Fruit fly (Drosophila melanogaster) whole organism, pupa: ENCODE results near the gene Or67d.

ENCODE experiments used
- CG10348 ChIP-seq: fragments of 200-800 bp; sonication (Bioruptor generic); IDR thresholded peaks from 2 replicates; pipeline ENCODE4 v1.3.6; 2022; ENCODE audit warnings: missing biosample characterization, missing genetic modification characterization
- CG13204 ChIP-seq: fragments of 200-800 bp; sonication (Bioruptor generic); optimal IDR thresholded peaks from 2 replicates; lab custom pipeline; 2018; ENCODE audit warnings: missing biosample characterization, mild to moderate bottlenecking, missing genetic modification characterization, moderate library complexity
- CG14655 ChIP-seq: fragments of 200-800 bp; sonication (Bioruptor generic); optimal IDR thresholded peaks from 3 replicates; lab custom pipeline; 2017; ENCODE audit warnings: mild to moderate bottlenecking, missing biosample characterization, missing genetic modification reagents, missing genetic modification characterization
- CG32121 ChIP-seq: fragments of 200-800 bp; sonication (Bioruptor generic); IDR thresholded peaks from 2 replicates; pipeline ENCODE4 v1.3.6; 2022; ENCODE audit warnings: missing biosample characterization, missing genetic modification characterization
- CG9948 ChIP-seq: fragments of 200-800 bp; sonication (Bioruptor generic); optimal IDR thresholded peaks from 2 replicates; lab custom pipeline; 2018; ENCODE audit warnings: missing biosample characterization, mild to moderate bottlenecking, missing genetic modification characterization, moderate library complexity
- D1 ChIP-seq: fragments of 200-800 bp; sonication (Bioruptor generic); optimal IDR thresholded peaks from 2 replicates; lab custom pipeline; 2018; ENCODE audit warnings: missing biosample characterization, mild to moderate bottlenecking, missing genetic modification characterization, moderate library complexity
- EcR ChIP-seq: fragments of 200-800 bp; sonication (Bioruptor generic); optimal IDR thresholded peaks from 3 replicates; lab custom pipeline; 2019; ENCODE audit warnings: missing biosample characterization, missing genetic modification characterization, mild to moderate bottlenecking, moderate library complexity, missing genetic modification reagents
- Ets98B ChIP-seq: fragments of 200-800 bp; sonication (Bioruptor generic); IDR thresholded peaks from 2 replicates; pipeline ENCODE4 v1.3.6; 2022; ENCODE audit warnings: missing biosample characterization, missing genetic modification characterization
- Pif1A ChIP-seq: fragments of 200-800 bp; sonication (Bioruptor generic); optimal IDR thresholded peaks from 3 replicates; lab custom pipeline; 2016; ENCODE audit warnings: missing biosample characterization, missing genetic modification characterization
- Pif1B ChIP-seq: fragments of 200-800 bp; sonication (Bioruptor generic); optimal IDR thresholded peaks from 3 replicates; lab custom pipeline; 2016; ENCODE audit warnings: missing biosample characterization, missing genetic modification characterization
- Snoo ChIP-seq: fragments of 200-800 bp; sonication (Bioruptor generic); optimal IDR thresholded peaks from 3 replicates; lab custom pipeline; 2017; ENCODE audit warnings: missing biosample characterization, mild to moderate bottlenecking, missing genetic modification characterization, inconsistent platforms
- fd96Ca ChIP-seq: fragments of 200-800 bp; sonication (Bioruptor generic); IDR thresholded peaks from 3 replicates; pipeline ENCODE4 v1.3.6; 2022; ENCODE audit warnings: missing biosample characterization, missing genetic modification characterization
- gl ChIP-seq: fragments of 200-800 bp; sonication (Bioruptor generic); optimal IDR thresholded peaks from 2 replicates; lab custom pipeline; 2018; ENCODE audit warnings: missing biosample characterization, mild to moderate bottlenecking, missing genetic modification characterization
- rn ChIP-seq: fragments of 200-800 bp; sonication (Bioruptor generic); IDR thresholded peaks from 2 replicates; pipeline ENCODE4 v1.3.6; 2022; ENCODE audit warnings: missing biosample characterization, missing genetic modification characterization

DNA sequence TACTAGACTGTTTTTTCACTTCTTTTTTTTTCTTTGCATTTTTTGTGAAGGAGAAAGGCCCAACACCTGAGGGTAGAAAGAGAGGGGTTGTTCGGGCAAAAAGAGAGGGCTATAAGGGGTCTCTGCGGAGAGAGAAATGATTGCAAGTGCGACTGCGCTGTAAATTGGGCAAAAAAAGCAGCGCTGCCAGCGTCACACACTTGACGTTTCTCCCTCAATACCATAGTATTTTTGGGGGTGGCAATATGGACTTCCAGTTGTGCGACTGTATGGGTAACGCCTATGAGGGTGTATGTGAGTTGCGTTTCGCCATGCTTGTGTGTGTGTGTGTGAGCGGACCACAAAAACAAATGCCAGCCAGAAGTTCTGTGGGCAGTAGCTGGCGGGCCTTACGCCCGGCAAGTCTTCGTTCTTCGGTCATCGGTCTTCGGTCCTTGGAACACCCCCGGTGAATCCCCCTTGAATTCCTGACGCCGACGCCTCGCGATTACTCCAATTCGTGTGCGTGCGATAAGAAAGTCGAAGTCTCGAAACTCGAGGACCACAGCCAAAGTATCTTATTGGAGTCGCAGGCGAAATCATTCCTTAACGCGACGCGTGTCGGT, 33.4 kb downstream of the Or67d start:
- peak; percentile 1 for TF ChIP-seq CG14655 (GFP tag; lab: Kevin White, UChicago)
- TF ChIP-seq CG9948 (tag; lab: Kevin White, UChicago): no peak
- TF ChIP-seq rn: no peak
- TF ChIP-seq Pif1A (GFP tag; lab: Kevin White, UChicago): no peak
- TF ChIP-seq EcR (GFP tag; lab: Kevin White, UChicago): no peak
- no peak for TF ChIP-seq D1 (tag; lab: Kevin White, UChicago)
- TF ChIP-seq Snoo (tag; lab: Kevin White, UChicago): no peak
- no peak for TF ChIP-seq fd96Ca
- no peak for TF ChIP-seq gl (tag; lab: Kevin White, UChicago)
- no peak for TF ChIP-seq CG10348 (GFP tag; lab: Robert Waterston, UW)
- TF ChIP-seq CG32121: no peak
- TF ChIP-seq Pif1B (GFP tag; lab: Kevin White, UChicago): no peak
- TF ChIP-seq Ets98B (GFP tag; lab: Robert Waterston, UW): no peak
- TF ChIP-seq CG13204: no peak
